Fruit fly (Drosophila melanogaster) whole organism, embryonic: Measurements from ENCODE around the gene CG31637.

Source experiments
- BEAF-32 ChIP-seq: fragments of 200-800 bp; sonication (Bioruptor generic); optimal IDR thresholded peaks from 3 replicates; lab custom pipeline; 2017; ENCODE audit warnings: missing biosample characterization, missing genetic modification characterization, mild to moderate bottlenecking, moderate library complexity, missing genetic modification reagents
- Bdp1 ChIP-seq: fragments of 200-800 bp; sonication (Bioruptor generic); optimal IDR thresholded peaks from 3 replicates; lab custom pipeline; 2016; ENCODE audit warnings: missing biosample characterization, missing genetic modification characterization
- Bgb ChIP-seq: fragments of 200-800 bp; sonication (Bioruptor generic); IDR thresholded peaks from 2 replicates; pipeline ENCODE4 v1.3.6; 2022; ENCODE audit warnings: missing biosample characterization, missing genetic modification characterization; ENCODE audit not compliant: partially characterized antibody
- CG11085 ChIP-seq: fragments of 200-800 bp; sonication (Bioruptor generic); IDR thresholded peaks from 2 replicates; pipeline ENCODE4 v1.3.6; 2022; ENCODE audit warnings: missing biosample characterization, missing genetic modification characterization
- CG11247 ChIP-seq: fragments of 200-800 bp; sonication (Bioruptor generic); IDR thresholded peaks from 2 replicates; pipeline ENCODE4 v1.3.6; 2022; ENCODE audit warnings: missing biosample characterization, missing genetic modification characterization
- CG11723 ChIP-seq: fragments of 200-800 bp; sonication (Bioruptor generic); optimal IDR thresholded peaks from 2 replicates; lab custom pipeline; 2017; ENCODE audit warnings: missing biosample characterization, mild to moderate bottlenecking, missing genetic modification characterization
- CG12769 ChIP-seq: fragments of 200-800 bp; sonication (Bioruptor generic); optimal IDR thresholded peaks from 2 replicates; lab custom pipeline; 2019; ENCODE audit warnings: missing biosample characterization, mild to moderate bottlenecking, missing genetic modification characterization, moderate library complexity
- CG15479 ChIP-seq: fragments of 200-800 bp; sonication (Bioruptor generic); optimal IDR thresholded peaks from 3 replicates; lab custom pipeline; 2019; ENCODE audit warnings: missing biosample characterization, mild to moderate bottlenecking, missing genetic modification characterization, moderate library complexity
- CG16779 ChIP-seq: fragments of 200-800 bp; sonication (Bioruptor generic); IDR thresholded peaks from 2 replicates; pipeline ENCODE4 v1.3.6; 2022; ENCODE audit warnings: missing biosample characterization, missing genetic modification characterization
- CG1832 ChIP-seq: fragments of 200-800 bp; sonication (Bioruptor generic); optimal IDR thresholded peaks from 2 replicates; lab custom pipeline; 2017; ENCODE audit warnings: missing biosample characterization, mild to moderate bottlenecking, missing genetic modification characterization, inconsistent platforms
- CG18764 ChIP-seq: fragments of 200-800 bp; sonication (Bioruptor generic); optimal IDR thresholded peaks from 3 replicates; lab custom pipeline; 2016; ENCODE audit warnings: missing biosample characterization, missing genetic modification characterization
- CG31365 ChIP-seq: fragments of 200-800 bp; sonication (Bioruptor generic); optimal IDR thresholded peaks from 2 replicates; lab custom pipeline; 2018; ENCODE audit warnings: missing biosample characterization, mild to moderate bottlenecking, missing genetic modification characterization
- CG32532 ChIP-seq: fragments of 200-800 bp; sonication (Bioruptor generic); IDR thresholded peaks from 2 replicates; pipeline ENCODE4 v1.3.6; 2022; ENCODE audit warnings: missing biosample characterization, missing genetic modification characterization
- CG3281 ChIP-seq: fragments of 200-800 bp; sonication (Bioruptor generic); optimal IDR thresholded peaks from 3 replicates; lab custom pipeline; 2017; ENCODE audit warnings: missing biosample characterization, mild to moderate bottlenecking, missing genetic modification characterization
- CG33557 ChIP-seq: fragments of 200-800 bp; sonication (Bioruptor generic); optimal IDR thresholded peaks from 2 replicates; lab custom pipeline; 2019; ENCODE audit warnings: missing biosample characterization, mild to moderate bottlenecking, missing genetic modification characterization, moderate library complexity
- CG4282 ChIP-seq: fragments of 200-800 bp; sonication (Bioruptor generic); optimal IDR thresholded peaks from 2 replicates; lab custom pipeline; 2016; ENCODE audit warnings: missing biosample characterization, missing genetic modification characterization
- CG4820 ChIP-seq: fragments of 200-800 bp; sonication (Bioruptor generic); optimal IDR thresholded peaks from 3 replicates; lab custom pipeline; 2016; ENCODE audit warnings: missing biosample characterization, missing genetic modification characterization
- CG6813 ChIP-seq: fragments of 200-800 bp; sonication (Bioruptor generic); optimal IDR thresholded peaks from 2 replicates; lab custom pipeline; 2017; ENCODE audit warnings: missing biosample characterization, missing genetic modification characterization, mild to moderate bottlenecking, moderate library complexity, missing genetic modification reagents
- CG8089 ChIP-seq: fragments of 200-800 bp; sonication (Bioruptor generic); optimal IDR thresholded peaks from 3 replicates; lab custom pipeline; 2016; ENCODE audit warnings: missing biosample characterization, missing genetic modification characterization
- CG9215 ChIP-seq: fragments of 200-800 bp; sonication (Bioruptor generic); IDR thresholded peaks from 2 replicates; pipeline ENCODE4 v1.3.6; 2022; ENCODE audit warnings: missing biosample characterization, missing genetic modification characterization
- CG9932 ChIP-seq: fragments of 200-800 bp; sonication (Bioruptor generic); IDR thresholded peaks from 2 replicates; pipeline ENCODE4 v1.3.6; 2022; ENCODE audit warnings: missing biosample characterization, missing genetic modification characterization
- Camta ChIP-seq: fragments of 200-800 bp; sonication (Bioruptor generic); optimal IDR thresholded peaks from 2 replicates; lab custom pipeline; 2016; ENCODE audit warnings: missing biosample characterization, missing genetic modification characterization
- CrebB ChIP-seq: fragments of 200-800 bp; sonication (Bioruptor generic); optimal IDR thresholded peaks from 3 replicates; lab custom pipeline; 2018; ENCODE audit warnings: missing biosample characterization, mild to moderate bottlenecking, missing genetic modification characterization
- Fer1 ChIP-seq: fragments of 200-800 bp; sonication (Bioruptor generic); optimal IDR thresholded peaks from 2 replicates; lab custom pipeline; 2017; ENCODE audit warnings: missing biosample characterization, mild to moderate bottlenecking, missing genetic modification characterization
- HmgZ ChIP-seq: fragments of 200-800 bp; sonication (Bioruptor generic); optimal IDR thresholded peaks from 2 replicates; lab custom pipeline; 2018; ENCODE audit warnings: missing biosample characterization, mild to moderate bottlenecking, missing genetic modification characterization
- Hmr ChIP-seq: fragments of 200-800 bp; sonication (Bioruptor generic); optimal IDR thresholded peaks from 3 replicates; lab custom pipeline; 2017; ENCODE audit warnings: mild to moderate bottlenecking, missing biosample characterization, missing genetic modification reagents, missing genetic modification characterization
- Med ChIP-seq: fragments of 200-800 bp; sonication (Bioruptor generic); peaks from one replicate; lab custom pipeline; 2016; ENCODE audit warnings: missing biosample characterization, missing genetic modification characterization, mild to moderate bottlenecking, inconsistent platforms, moderate library complexity
- Neu2 ChIP-seq: fragments of 200-800 bp; sonication (Bioruptor generic); optimal IDR thresholded peaks from 3 replicates; lab custom pipeline; 2016; ENCODE audit warnings: missing biosample characterization, missing genetic modification characterization, borderline replicate concordance
- Nf-YB ChIP-seq: fragments of 200-800 bp; sonication (Bioruptor generic); optimal IDR thresholded peaks from 3 replicates; lab custom pipeline; 2019; ENCODE audit warnings: missing biosample characterization, mild to moderate bottlenecking, missing genetic modification characterization, moderate library complexity
- Six4 ChIP-seq: fragments of 200-800 bp; sonication (Bioruptor generic); optimal IDR thresholded peaks from 2 replicates; lab custom pipeline; 2016; ENCODE audit warnings: missing biosample characterization, missing genetic modification characterization
- Trl ChIP-seq, 3 experiments: fragments of >200 bp in 2 of 3; fragments of 200-800 bp in 1 of 3; sonication (Bioruptor generic) in 1 of 3; optimal IDR thresholded peaks; 2 replicates in 1 of 3; 3 replicates in 2 of 3; lab custom pipeline; 2016 to 2017; ENCODE audit warnings: missing biosample characterization in 1 of 3, missing genetic modification characterization in 1 of 3
- amos ChIP-seq: fragments of 200-800 bp; sonication (Bioruptor generic); IDR thresholded peaks from 2 replicates; pipeline ENCODE4 v1.3.6; 2022; ENCODE audit warnings: missing biosample characterization, missing genetic modification characterization; ENCODE audit not compliant: partially characterized antibody
- aop ChIP-seq: fragments of 200-800 bp; sonication (Bioruptor generic); IDR thresholded peaks from 2 replicates; pipeline ENCODE4 v1.3.6; 2022; ENCODE audit warnings: missing biosample characterization, missing genetic modification characterization
- cad ChIP-seq: fragments of >200 bp; optimal IDR thresholded peaks from 2 replicates; lab custom pipeline; 2017; ENCODE audit warnings: missing biosample characterization, missing genetic modification characterization
- crc ChIP-seq: fragments of 200-800 bp; sonication (Bioruptor generic); optimal IDR thresholded peaks from 2 replicates; lab custom pipeline; 2016; ENCODE audit warnings: missing biosample characterization, missing genetic modification characterization
- disco-r ChIP-seq: fragments of 200-800 bp; sonication (Bioruptor generic); optimal IDR thresholded peaks from 2 replicates; lab custom pipeline; 2016; ENCODE audit warnings: missing biosample characterization, missing genetic modification characterization
- fd3F ChIP-seq: fragments of 200-800 bp; sonication (Bioruptor generic); optimal IDR thresholded peaks from 2 replicates; lab custom pipeline; 2018; ENCODE audit warnings: missing biosample characterization, mild to moderate bottlenecking, missing genetic modification characterization, moderate library complexity
- ken ChIP-seq: fragments of 200-800 bp; sonication (Bioruptor generic); IDR thresholded peaks from 3 replicates; pipeline ENCODE4 v1.3.6; 2022; ENCODE audit warnings: missing biosample characterization, missing genetic modification characterization
- lab ChIP-seq: fragments of 200-800 bp; sonication (Bioruptor generic); optimal IDR thresholded peaks from 3 replicates; lab custom pipeline; 2017; ENCODE audit warnings: missing biosample characterization, missing genetic modification characterization, mild to moderate bottlenecking, moderate library complexity, missing genetic modification reagents
- nerfin-1 ChIP-seq: fragments of 200-800 bp; sonication (Bioruptor generic); optimal IDR thresholded peaks from 3 replicates; lab custom pipeline; 2019; ENCODE audit warnings: missing biosample characterization, mild to moderate bottlenecking, missing genetic modification characterization, moderate library complexity
- onecut ChIP-seq: fragments of 200-800 bp; sonication (Bioruptor generic); IDR thresholded peaks from 2 replicates; pipeline ENCODE4 v1.3.6; 2022; ENCODE audit warnings: missing biosample characterization, missing genetic modification characterization
- pfk ChIP-seq: fragments of 200-800 bp; sonication (Bioruptor generic); optimal IDR thresholded peaks from 2 replicates; lab custom pipeline; 2018; ENCODE audit warnings: missing biosample characterization, mild to moderate bottlenecking, missing genetic modification characterization, moderate library complexity
- repo ChIP-seq: fragments of 200-800 bp; sonication (Bioruptor generic); optimal IDR thresholded peaks from 2 replicates; lab custom pipeline; 2016; ENCODE audit warnings: missing biosample characterization, missing genetic modification characterization
- rib ChIP-seq: fragments of 200-800 bp; sonication (Bioruptor generic); IDR thresholded peaks from 2 replicates; pipeline ENCODE4 v1.3.6; 2022; ENCODE audit warnings: missing biosample characterization, missing genetic modification characterization
- shn ChIP-seq: fragments of 200-800 bp; sonication (Bioruptor generic); optimal IDR thresholded peaks from 3 replicates; lab custom pipeline; 2016; ENCODE audit warnings: missing biosample characterization, missing genetic modification characterization
- stc ChIP-seq: fragments of 200-800 bp; sonication (Bioruptor generic); IDR thresholded peaks from 2 replicates; pipeline ENCODE4 v1.3.6; 2022; ENCODE audit warnings: missing biosample characterization, missing genetic modification characterization
- tup ChIP-seq: fragments of 200-800 bp; sonication (Bioruptor generic); optimal IDR thresholded peaks from 2 replicates; lab custom pipeline; 2016; ENCODE audit warnings: missing biosample characterization, mild to moderate bottlenecking, missing genetic modification characterization, moderate library complexity
- vvl ChIP-seq: fragments of 200-800 bp; sonication (Bioruptor generic); IDR thresholded peaks from 2 replicates; pipeline ENCODE4 v1.3.6; 2022; ENCODE audit warnings: missing biosample characterization, missing genetic modification characterization
- z ChIP-seq: fragments of 200-800 bp; sonication (Bioruptor generic); IDR thresholded peaks from 3 replicates; pipeline ENCODE4 v1.3.6; 2022; ENCODE audit warnings: missing biosample characterization, missing genetic modification characterization
- zen ChIP-seq: fragments of 200-800 bp; sonication (Bioruptor generic); optimal IDR thresholded peaks from 3 replicates; lab custom pipeline; 2018; ENCODE audit warnings: missing biosample characterization, mild to moderate bottlenecking, missing genetic modification characterization, moderate library complexity

The CG31637 gene

dm6 chr2L:6546883-6547471, 48.5 kb downstream of the CG31637 start, which contains the start of gene eya:
Gene eya (minus strand): TSS chr2L:6546976.
- no peak for TF ChIP-seq Bdp1 (GFP tag; lab: Kevin White, UChicago)
- no peak for TF ChIP-seq tup (GFP tag; lab: Kevin White, UChicago)
- TF ChIP-seq lab (GFP tag; lab: Kevin White, UChicago) = no peak
- TF ChIP-seq repo (GFP tag; lab: Kevin White, UChicago) = no peak
- no peak for TF ChIP-seq Med (GFP tag; lab: Kevin White, UChicago)
- no peak for TF ChIP-seq CG33557 (GFP tag; lab: Kevin White, UChicago)
- no peak for TF ChIP-seq pfk (GFP tag; lab: Kevin White, UChicago)
- TF ChIP-seq stc (GFP tag; lab: Robert Waterston, UW) = no peak
- no peak for TF ChIP-seq crc (GFP tag; lab: Kevin White, UChicago)
- peak; percentile 98 for TF ChIP-seq Nf-YB (GFP tag; lab: Kevin White, UChicago)
- TF ChIP-seq CG6813 (GFP tag; lab: Kevin White, UChicago) = no peak
- peak; percentile 12; the same call in 1 of the 2 replicates for TF ChIP-seq Bgb (GFP tag; lab: Robert Waterston, UW)
- TF ChIP-seq CG1832 (GFP tag; lab: Kevin White, UChicago) = peak; percentile 81
- no peak for TF ChIP-seq fd3F (GFP tag; lab: Kevin White, UChicago)
- TF ChIP-seq CG31365 (tag; lab: Kevin White, UChicago) = no peak
- TF ChIP-seq Trl (optimal IDR thresholded peaks at IDR 0.05; lab: Kevin White, UChicago) = no peak
- no peak for TF ChIP-seq Trl (GFP tag; optimal IDR thresholded peaks at IDR 0.05; lab: Kevin White, UChicago)
- no peak for TF ChIP-seq CG4820 (GFP tag; lab: Kevin White, UChicago)
- no peak for TF ChIP-seq CG18764
- TF ChIP-seq CG11085 = no peak
- TF ChIP-seq cad (GFP tag; lab: Kevin White, UChicago) = no peak
- TF ChIP-seq aop (GFP tag; lab: Robert Waterston, UW) = no peak
- TF ChIP-seq ken (GFP tag; lab: Robert Waterston, UW) = no peak
- no peak for TF ChIP-seq Neu2 (GFP tag; lab: Kevin White, UChicago)
- TF ChIP-seq CG9932 = no peak
- TF ChIP-seq BEAF-32 (GFP tag; lab: Kevin White, UChicago) = no peak
- no peak for TF ChIP-seq CrebB (tag; lab: Kevin White, UChicago)
- TF ChIP-seq CG11723 = no peak
- TF ChIP-seq rib (GFP tag; lab: Robert Waterston, UW) = no peak
- TF ChIP-seq zen (tag; lab: Kevin White, UChicago) = no peak
- TF ChIP-seq CG8089 (GFP tag; lab: Kevin White, UChicago) = no peak
- no peak for TF ChIP-seq shn
- no peak for TF ChIP-seq CG32532
- no peak for TF ChIP-seq CG4282 (GFP tag; lab: Kevin White, UChicago)
- TF ChIP-seq Hmr (GFP tag; lab: Kevin White, UChicago) = no peak
- TF ChIP-seq Camta (GFP tag; lab: Kevin White, UChicago) = no peak
- TF ChIP-seq CG11247 = no peak
- TF ChIP-seq CG16779 (GFP tag; lab: Robert Waterston, UW) = no peak
- TF ChIP-seq amos (GFP tag; lab: Robert Waterston, UW) = peak; percentile 12; the same call in 1 of the 2 replicates
- TF ChIP-seq CG12769 (tag; lab: Kevin White, UChicago) = no peak
- TF ChIP-seq HmgZ (tag; lab: Kevin White, UChicago) = no peak
- TF ChIP-seq z (GFP tag; lab: Robert Waterston, UW) = peak; percentile 98
- TF ChIP-seq onecut (GFP tag; lab: Robert Waterston, UW) = no peak
- TF ChIP-seq Six4 = no peak
- no peak for TF ChIP-seq CG15479 (GFP tag; lab: Kevin White, UChicago)
- no peak for TF ChIP-seq Fer1 (GFP tag; lab: Kevin White, UChicago)
- TF ChIP-seq CG9215 = no peak
- TF ChIP-seq vvl (GFP tag; lab: Robert Waterston, UW) = no peak
- no peak for TF ChIP-seq CG3281 (GFP tag; lab: Kevin White, UChicago)
- peak; percentile 32 for TF ChIP-seq nerfin-1 (tag; lab: Kevin White, UChicago)
- no peak for TF ChIP-seq disco-r (GFP tag; lab: Kevin White, UChicago)
